Worm (Caenorhabditis elegans) whole organism, young adult: ENCODE data around the gene E04F6.15.

Source experiments
- B0019.2 ChIP-seq: fragments of 200-800 bp; sonication (Bioruptor generic); conservative IDR thresholded peaks from 2 replicates; pipeline ENCODE4 v1.3.6; 2022; ENCODE audit warnings: missing genetic modification reagents, missing genetic modification characterization, missing compliant biosample characterization
- F52B5.7 ChIP-seq: sonication (generic microtip); optimal IDR thresholded peaks from 2 replicates; lab custom pipeline; 2016; ENCODE audit warnings: mild to moderate bottlenecking, missing genetic modification characterization, missing compliant biosample characterization
- aptf-2 ChIP-seq: fragments of 200-800 bp; sonication (Bioruptor generic); conservative IDR thresholded peaks from 2 replicates; pipeline ENCODE4 v1.3.6; 2022; ENCODE audit warnings: missing genetic modification reagents, missing genetic modification characterization, missing compliant biosample characterization
- hrde-1 ChIP-seq: sonication (generic microtip); optimal IDR thresholded peaks from 2 replicates; lab custom pipeline; 2016; ENCODE audit warnings: missing genetic modification characterization, mild to moderate bottlenecking, missing compliant biosample characterization, moderate library complexity, missing genotype, missing genetic modification reagents, borderline replicate concordance
- repo-1 ChIP-seq: sonication (generic microtip); optimal IDR thresholded peaks from 2 replicates; lab custom pipeline; 2017; ENCODE audit warnings: mild to moderate bottlenecking, missing genetic modification characterization, missing compliant biosample characterization
- rpc-1 ChIP-seq, 2 experiments: fragments of 150-350 bp in 1 of 2; sonication (generic microtip) in 1 of 2; optimal IDR thresholded peaks; 2 replicates each; lab custom pipeline; 2014 to 2018; ENCODE audit warnings: missing biosample characterization in 1 of 2, missing genetic modification characterization in 1 of 2, missing genetic modification reagents in 1 of 2, missing genotype in 1 of 2
- unc-130 ChIP-seq: sonication (generic microtip); optimal IDR thresholded peaks from 2 replicates; lab custom pipeline; 2016; ENCODE audit warnings: missing genetic modification reagents, missing genetic modification characterization, missing compliant biosample characterization
- ztf-3 ChIP-seq: fragments of 200-800 bp; sonication (Bioruptor generic); optimal IDR thresholded peaks from 2 replicates; lab custom pipeline; 2018; ENCODE audit warnings: mild to moderate bottlenecking, missing genetic modification characterization, missing compliant biosample characterization

- TF ChIP-seq unc-130 (GFP tag; lab: Kevin White, UChicago) (no peak), F52B5.7 (no peak), repo-1 (no peak), aptf-2 (GFP tag; lab: Robert Waterston, UW) (no peak), rpc-1 (optimal IDR thresholded peaks at IDR 0.05; lab: Kevin White, UChicago) (no peak), rpc-1 (tag; optimal IDR thresholded peaks at IDR 0.05; lab: Kevin White, UChicago) (no peak), hrde-1 (tag; lab: Kevin White, UChicago) (no peak), B0019.2 (GFP tag; lab: Robert Waterston, UW) (no peak), ztf-3 (GFP tag; lab: Kevin White, UChicago) (no peak)
These were observed 21.0 kb downstream of the E04F6.15 start, which contains the start of gene E04F6.4 for ce11 chrII:7189120-7189519.
